Fruit fly (Drosophila melanogaster) whole organism, embryonic: Measurements from ENCODE around the gene c12.2.
A peak's percentile ranks its signal among the peaks of the same experiment; 100 is the strongest.

Experiments used
- Ada2b ChIP-seq: fragments of 200-800 bp; sonication (Bioruptor generic); IDR thresholded peaks from 2 replicates; pipeline ENCODE4 v1.3.6; 2022; ENCODE audit warnings: missing biosample characterization, missing genetic modification characterization
- BEAF-32 ChIP-seq: fragments of 200-800 bp; sonication (Bioruptor generic); optimal IDR thresholded peaks from 3 replicates; lab custom pipeline; 2017; ENCODE audit warnings: missing biosample characterization, missing genetic modification characterization, mild to moderate bottlenecking, moderate library complexity, missing genetic modification reagents
- CG10267 ChIP-seq: fragments of 200-800 bp; sonication (Bioruptor generic); optimal IDR thresholded peaks from 2 replicates; lab custom pipeline; 2018; ENCODE audit warnings: missing biosample characterization, mild to moderate bottlenecking, missing genetic modification characterization, moderate library complexity
- CG10654 ChIP-seq: fragments of 200-800 bp; sonication (Bioruptor generic); optimal IDR thresholded peaks from 2 replicates; lab custom pipeline; 2016; ENCODE audit warnings: missing biosample characterization, missing genetic modification characterization
- CG11723 ChIP-seq: fragments of 200-800 bp; sonication (Bioruptor generic); optimal IDR thresholded peaks from 2 replicates; lab custom pipeline; 2017; ENCODE audit warnings: missing biosample characterization, mild to moderate bottlenecking, missing genetic modification characterization
- CG12236 ChIP-seq: fragments of 200-800 bp; sonication (Bioruptor generic); optimal IDR thresholded peaks from 2 replicates; lab custom pipeline; 2016; ENCODE audit warnings: missing biosample characterization, missing genetic modification characterization
- CG13775 ChIP-seq: fragments of 200-800 bp; sonication (Bioruptor generic); optimal IDR thresholded peaks from 3 replicates; lab custom pipeline; 2017; ENCODE audit warnings: missing biosample characterization, mild to moderate bottlenecking, missing genetic modification characterization
- CG14667 ChIP-seq: fragments of 200-800 bp; sonication (Bioruptor generic); IDR thresholded peaks from 2 replicates; pipeline ENCODE4 v1.3.6; 2022; ENCODE audit warnings: missing biosample characterization, missing genetic modification characterization
- CG1529 ChIP-seq: fragments of 200-800 bp; sonication (Bioruptor generic); optimal IDR thresholded peaks from 3 replicates; lab custom pipeline; 2018; ENCODE audit warnings: missing biosample characterization, missing genetic modification characterization
- CG1603 ChIP-seq: fragments of 200-800 bp; sonication (Bioruptor generic); optimal IDR thresholded peaks from 2 replicates; lab custom pipeline; 2019; ENCODE audit warnings: missing biosample characterization, mild to moderate bottlenecking, missing genetic modification characterization, moderate library complexity
- CG17829 ChIP-seq: fragments of 200-800 bp; optimal IDR thresholded peaks from 2 replicates; lab custom pipeline; 2019; ENCODE audit warnings: missing biosample characterization, mild to moderate bottlenecking, missing genetic modification characterization, moderate library complexity
- CG31441 ChIP-seq: fragments of 200-800 bp; sonication (Bioruptor generic); IDR thresholded peaks from 2 replicates; pipeline ENCODE4 v1.3.6; 2022; ENCODE audit warnings: missing biosample characterization, missing genetic modification characterization
- CG32767 ChIP-seq: fragments of 200-800 bp; sonication (Bioruptor generic); IDR thresholded peaks from 2 replicates; pipeline ENCODE4 v1.3.6; 2022; ENCODE audit warnings: missing biosample characterization, missing genetic modification characterization
- CG34376 ChIP-seq: fragments of 200-800 bp; sonication (Bioruptor generic); optimal IDR thresholded peaks from 2 replicates; lab custom pipeline; 2018; ENCODE audit warnings: missing biosample characterization, mild to moderate bottlenecking, missing genetic modification characterization
- CG4404 ChIP-seq: fragments of 200-800 bp; sonication (Bioruptor generic); IDR thresholded peaks from 2 replicates; pipeline ENCODE4 v1.3.6; 2022; ENCODE audit warnings: missing biosample characterization, missing genetic modification characterization
- CG8478 ChIP-seq: fragments of >200 bp; optimal IDR thresholded peaks from 2 replicates; lab custom pipeline; 2018
- CG9215 ChIP-seq: fragments of 200-800 bp; sonication (Bioruptor generic); IDR thresholded peaks from 2 replicates; pipeline ENCODE4 v1.3.6; 2022; ENCODE audit warnings: missing biosample characterization, missing genetic modification characterization
- CHES-1-like ChIP-seq: fragments of 200-800 bp; sonication (Bioruptor generic); optimal IDR thresholded peaks from 2 replicates; lab custom pipeline; 2016; ENCODE audit warnings: missing biosample characterization, missing genetic modification characterization
- CTCF ChIP-seq: fragments of 200-800 bp; sonication (Bioruptor generic); optimal IDR thresholded peaks from 2 replicates; lab custom pipeline; 2017; ENCODE audit warnings: missing biosample characterization, mild to moderate bottlenecking, missing genetic modification characterization, moderate library complexity
- E2f1 ChIP-seq: fragments of 200-800 bp; sonication (Bioruptor generic); IDR thresholded peaks from 2 replicates; pipeline ENCODE4 v1.3.6; 2022; ENCODE audit warnings: missing biosample characterization, missing genetic modification characterization
- ERR ChIP-seq: fragments of 200-800 bp; sonication (Bioruptor generic); optimal IDR thresholded peaks from 2 replicates; lab custom pipeline; 2016; ENCODE audit warnings: missing biosample characterization, missing genetic modification characterization
- Fer3 ChIP-seq: fragments of 200-800 bp; sonication (Bioruptor generic); optimal IDR thresholded peaks from 2 replicates; lab custom pipeline; 2018; ENCODE audit warnings: missing biosample characterization, mild to moderate bottlenecking, missing genetic modification characterization, moderate library complexity
- HLH4C ChIP-seq: fragments of 200-800 bp; sonication (Bioruptor generic); IDR thresholded peaks from 3 replicates; pipeline ENCODE4 v1.3.6; 2022; ENCODE audit warnings: missing biosample characterization, missing genetic modification characterization; ENCODE audit not compliant: partially characterized antibody
- Hand ChIP-seq: fragments of 200-800 bp; sonication (Bioruptor generic); optimal IDR thresholded peaks from 2 replicates; lab custom pipeline; 2017; ENCODE audit warnings: mild to moderate bottlenecking, missing biosample characterization, missing genetic modification reagents, missing genetic modification characterization
- Hmr ChIP-seq: fragments of 200-800 bp; sonication (Bioruptor generic); optimal IDR thresholded peaks from 3 replicates; lab custom pipeline; 2017; ENCODE audit warnings: mild to moderate bottlenecking, missing biosample characterization, missing genetic modification reagents, missing genetic modification characterization
- Kr ChIP-seq: fragments of 200-800 bp; sonication (Bioruptor generic); optimal IDR thresholded peaks from 2 replicates; lab custom pipeline; 2017; ENCODE audit warnings: missing biosample characterization, mild to moderate bottlenecking, missing genetic modification characterization
- Med ChIP-seq: fragments of 200-800 bp; sonication (Bioruptor generic); peaks from one replicate; lab custom pipeline; 2016; ENCODE audit warnings: missing biosample characterization, missing genetic modification characterization, mild to moderate bottlenecking, inconsistent platforms, moderate library complexity
- Meics ChIP-seq: fragments of 200-800 bp; sonication (Bioruptor generic); optimal IDR thresholded peaks from 2 replicates; lab custom pipeline; 2017; ENCODE audit warnings: missing biosample characterization, mild to moderate bottlenecking, missing genetic modification characterization
- Optix ChIP-seq: fragments of 200-800 bp; sonication (Bioruptor generic); IDR thresholded peaks from 3 replicates; pipeline ENCODE4 v1.3.6; 2022; ENCODE audit warnings: missing biosample characterization, missing genetic modification characterization
- Ravus ChIP-seq: fragments of 200-800 bp; sonication (Bioruptor generic); IDR thresholded peaks from 2 replicates; pipeline ENCODE4 v1.3.6; 2022; ENCODE audit warnings: missing biosample characterization, missing genetic modification characterization
- Sin3A ChIP-seq: fragments of >200 bp; optimal IDR thresholded peaks from 2 replicates; lab custom pipeline; 2018
- Xbp1 ChIP-seq: fragments of 200-800 bp; sonication (Bioruptor generic); optimal IDR thresholded peaks from 3 replicates; lab custom pipeline; 2016; ENCODE audit warnings: missing biosample characterization, mild to moderate bottlenecking, missing genetic modification characterization
- YL-1 ChIP-seq: fragments of 200-800 bp; sonication (Bioruptor generic); optimal IDR thresholded peaks from 3 replicates; lab custom pipeline; 2017; ENCODE audit warnings: missing biosample characterization, mild to moderate bottlenecking, missing genetic modification characterization
- ap ChIP-seq: fragments of 200-800 bp; sonication (Bioruptor generic); IDR thresholded peaks from 2 replicates; pipeline ENCODE4 v1.3.6; 2022; ENCODE audit warnings: missing biosample characterization, missing genetic modification characterization
- ase ChIP-seq: fragments of 200-800 bp; sonication (Bioruptor generic); IDR thresholded peaks from 3 replicates; pipeline ENCODE4 v1.3.6; 2022; ENCODE audit warnings: missing biosample characterization, missing genetic modification characterization
- chif ChIP-seq, 2 experiments: fragments of 200-800 bp; sonication (Bioruptor generic); optimal IDR thresholded peaks; 3 replicates each; lab custom pipeline; 2016; ENCODE audit warnings: missing biosample characterization in 2 of 2, missing genetic modification characterization in 2 of 2
- da ChIP-seq: fragments of 200-800 bp; sonication (Bioruptor generic); optimal IDR thresholded peaks from 2 replicates; lab custom pipeline; 2016; ENCODE audit warnings: missing biosample characterization, missing genetic modification characterization
- emc ChIP-seq: fragments of 200-800 bp; sonication (Bioruptor generic); optimal IDR thresholded peaks from 2 replicates; lab custom pipeline; 2016; ENCODE audit warnings: missing biosample characterization, missing genetic modification characterization
- gcm2 ChIP-seq: fragments of 200-800 bp; sonication (Bioruptor generic); optimal IDR thresholded peaks from 2 replicates; lab custom pipeline; 2016; ENCODE audit warnings: missing biosample characterization, missing genetic modification characterization
- pnt ChIP-seq: fragments of 200-800 bp; sonication (Bioruptor generic); optimal IDR thresholded peaks from 3 replicates; lab custom pipeline; 2016; ENCODE audit warnings: missing biosample characterization, missing genetic modification characterization
- ranshi ChIP-seq: fragments of 200-800 bp; sonication (Bioruptor generic); IDR thresholded peaks from 2 replicates; pipeline ENCODE4 v1.3.6; 2022; ENCODE audit warnings: missing biosample characterization, missing genetic modification characterization
- sens-2 ChIP-seq: fragments of 200-800 bp; sonication (Bioruptor generic); IDR thresholded peaks from 2 replicates; pipeline ENCODE4 v1.3.6; 2022; ENCODE audit warnings: missing biosample characterization, missing genetic modification characterization
- sima ChIP-seq: fragments of 200-800 bp; sonication (Bioruptor generic); optimal IDR thresholded peaks from 2 replicates; lab custom pipeline; 2016; ENCODE audit warnings: missing biosample characterization, missing genetic modification characterization
- tgo ChIP-seq: fragments of 200-800 bp; sonication (Bioruptor generic); IDR thresholded peaks from 3 replicates; pipeline ENCODE4 v1.3.6; 2022; ENCODE audit warnings: missing biosample characterization, missing genetic modification characterization
- tio ChIP-seq: fragments of 200-800 bp; sonication (Bioruptor generic); optimal IDR thresholded peaks from 2 replicates; lab custom pipeline; 2017; ENCODE audit warnings: missing biosample characterization, missing genetic modification characterization, inconsistent platforms
- toy ChIP-seq: fragments of 200-800 bp; sonication (Bioruptor generic); IDR thresholded peaks from 2 replicates; pipeline ENCODE4 v1.3.6; 2022; ENCODE audit warnings: missing biosample characterization, missing genetic modification characterization
- trh ChIP-seq: fragments of 200-800 bp; sonication (Bioruptor generic); optimal IDR thresholded peaks from 2 replicates; lab custom pipeline; 2016; ENCODE audit warnings: missing biosample characterization, missing genetic modification characterization
- tup ChIP-seq: fragments of 200-800 bp; sonication (Bioruptor generic); optimal IDR thresholded peaks from 2 replicates; lab custom pipeline; 2016; ENCODE audit warnings: missing biosample characterization, mild to moderate bottlenecking, missing genetic modification characterization, moderate library complexity
- zen ChIP-seq: fragments of 200-800 bp; sonication (Bioruptor generic); optimal IDR thresholded peaks from 3 replicates; lab custom pipeline; 2018; ENCODE audit warnings: missing biosample characterization, mild to moderate bottlenecking, missing genetic modification characterization, moderate library complexity
- zfh1 ChIP-seq: fragments of 200-800 bp; sonication (Bioruptor generic); IDR thresholded peaks from 3 replicates; pipeline ENCODE4 v1.3.6; 2022; ENCODE audit warnings: missing biosample characterization, missing genetic modification characterization

c12.2 gene

DNA sequence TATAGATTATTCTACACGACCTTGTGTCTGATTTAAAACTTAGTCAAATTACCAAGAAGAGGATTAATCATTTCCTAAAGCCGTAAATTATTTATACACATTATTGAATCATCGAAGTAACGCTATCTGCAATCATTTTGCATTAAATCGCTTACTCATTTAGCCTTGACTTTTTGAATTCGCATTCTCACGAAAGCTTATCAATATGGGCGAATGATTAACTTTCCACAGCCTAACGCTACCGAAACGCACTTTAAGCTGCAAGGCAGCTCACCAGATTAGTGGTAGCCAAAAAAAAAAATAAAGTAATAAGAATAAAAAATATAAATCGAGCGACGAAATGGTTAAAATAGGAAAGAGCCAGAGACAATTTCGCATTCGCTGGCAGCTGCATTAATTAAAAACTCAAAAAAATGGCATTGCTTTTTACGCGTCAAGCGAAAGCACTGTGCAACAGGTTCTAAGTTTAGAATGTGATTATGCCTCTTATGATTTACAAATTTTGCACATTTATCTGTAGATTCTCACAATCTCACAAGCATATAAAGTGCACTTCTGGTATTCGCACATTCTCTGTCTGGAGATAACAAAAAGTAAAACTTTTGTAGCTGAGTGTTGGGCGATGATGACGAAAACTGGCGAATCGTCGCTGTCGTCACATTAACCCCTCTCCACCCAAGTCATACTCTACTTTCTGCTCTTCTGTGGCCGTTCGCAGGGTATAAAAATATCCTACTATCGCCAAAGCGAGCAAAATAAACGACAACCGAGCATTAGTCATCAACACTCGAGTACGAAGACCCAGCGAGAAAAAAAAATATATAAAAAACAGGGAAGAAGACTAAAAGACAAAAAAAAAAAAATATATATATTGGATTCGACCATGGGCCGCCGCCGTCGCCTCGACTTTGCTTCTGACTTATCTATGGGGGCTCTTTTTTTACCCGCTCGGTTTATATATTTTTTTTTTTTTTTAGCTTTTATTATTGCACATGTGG is 24.6 kb downstream of the c12.2 start (continued):
- TF ChIP-seq chif (GFP tag; optimal IDR thresholded peaks at IDR 0.05; lab: Kevin White, UChicago) (peak; percentile 22 to 53), Fer3 (tag; lab: Kevin White, UChicago) (peak; percentile 76), Hmr (GFP tag; lab: Kevin White, UChicago) (peak; percentile 76), CG17829 (tag; lab: Kevin White, UChicago) (no peak), ap (GFP tag; lab: Robert Waterston, UW) (no peak), E2f1 (GFP tag; lab: Robert Waterston, UW) (peak; percentile 67), CG34376 (no peak), Sin3A (lab: Kevin White, UChicago) (no peak), Meics (GFP tag; lab: Kevin White, UChicago) (peak; percentile 77), CHES-1-like (GFP tag; lab: Kevin White, UChicago) (peak; percentile 31), zen (tag; lab: Kevin White, UChicago) (no peak), Xbp1 (peak; percentile 58), tup (GFP tag; lab: Kevin White, UChicago) (peak; percentile 2), CG12236 (GFP tag; lab: Kevin White, UChicago) (no peak), Med (GFP tag; lab: Kevin White, UChicago) (peak; percentile 97), CG14667 (GFP tag; lab: Robert Waterston, UW) (no peak; the same call in 1 of the 2 replicates), toy (GFP tag; lab: Robert Waterston, UW) (peak; percentile 63; the same call in 1 of the 2 replicates), HLH4C (GFP tag; lab: Robert Waterston, UW) (no peak), CG8478 (lab: Kevin White, UChicago) (no peak), BEAF-32 (GFP tag; lab: Kevin White, UChicago) (no peak), CG10267 (no peak), ranshi (GFP tag; lab: Robert Waterston, UW) (peak; percentile 76), YL-1 (GFP tag; lab: Kevin White, UChicago) (no peak), da (GFP tag; lab: Kevin White, UChicago) (peak; percentile 23), Optix (GFP tag; lab: Robert Waterston, UW) (peak; percentile 44; the same call in 1 of the 3 replicates), Ada2b (GFP tag; lab: Robert Waterston, UW) (peak; percentile 83), CG11723 (GFP tag; lab: Kevin White, UChicago) (peak; percentile 9), CG9215 (GFP tag; lab: Robert Waterston, UW) (peak; percentile 65; the same call in 1 of the 2 replicates), tgo (GFP tag; lab: Robert Waterston, UW) (peak; percentile 58; the same call in 2 of the 3 replicates), emc (GFP tag; lab: Kevin White, UChicago) (peak; percentile 36), CG31441 (GFP tag; lab: Robert Waterston, UW) (no peak; the same call in 1 of the 2 replicates), CG1529 (GFP tag; lab: Kevin White, UChicago) (no peak), CG4404 (no peak; the same call in 1 of the 2 replicates), sens-2 (GFP tag; lab: Robert Waterston, UW) (no peak), Ravus (GFP tag; lab: Robert Waterston, UW) (no peak; the same call in 1 of the 2 replicates), sima (GFP tag; lab: Kevin White, UChicago) (no peak), ERR (GFP tag; lab: Kevin White, UChicago) (peak; percentile 64), CG10654 (peak; percentile 41), CG13775 (GFP tag; lab: Kevin White, UChicago) (peak; percentile 45), tio (GFP tag; lab: Kevin White, UChicago) (peak; percentile 57), trh (GFP tag; lab: Kevin White, UChicago) (no peak), CG1603 (tag; lab: Kevin White, UChicago) (peak; percentile 61), gcm2 (GFP tag; lab: Kevin White, UChicago) (peak; percentile 28), CG32767 (peak; percentile 55; the same call in 1 of the 2 replicates), pnt (GFP tag; lab: Kevin White, UChicago) (no peak), zfh1 (peak; percentile 60; the same call in 1 of the 3 replicates), Hand (GFP tag; lab: Kevin White, UChicago) (peak; percentile 15), ase (GFP tag; lab: Robert Waterston, UW) (no peak), Kr (no peak), CTCF (GFP tag; lab: Kevin White, UChicago) (no peak)
